Worm (Caenorhabditis elegans) whole organism, L2 larva: ENCODE data around the gene rps-0.

Experiments used
- ceh-82 ChIP-seq: fragments of 150-350 bp; optimal IDR thresholded peaks from 2 replicates; lab custom pipeline; 2014; ENCODE audit warnings: missing biosample characterization, missing genetic modification characterization
- egl-27 ChIP-seq: sonication (generic microtip); optimal IDR thresholded peaks from 3 replicates; lab custom pipeline; 2017; ENCODE audit warnings: missing biosample characterization, missing genetic modification reagents, missing genetic modification characterization
- lin-13 ChIP-seq: fragments of 150-350 bp; optimal IDR thresholded peaks from 2 replicates; lab custom pipeline; 2014; ENCODE audit warnings: missing biosample characterization, missing genetic modification reagents, missing genetic modification characterization
- nhr-237 ChIP-seq: fragments of 150-350 bp; optimal IDR thresholded peaks from 2 replicates; lab custom pipeline; 2014; ENCODE audit warnings: missing biosample characterization, missing genetic modification characterization
- unc-62 ChIP-seq: fragments of 150-350 bp; optimal IDR thresholded peaks from 2 replicates; lab custom pipeline; 2014; ENCODE audit warnings: missing biosample characterization, missing genetic modification reagents, missing genetic modification characterization

- TF ChIP-seq lin-13 (GFP tag; lab: Kevin White, UChicago): no peak
- TF ChIP-seq egl-27 (tag; lab: Kevin White, UChicago): no peak
- TF ChIP-seq ceh-82: no peak
- no peak for TF ChIP-seq unc-62 (GFP tag; lab: Kevin White, UChicago)
- no peak for TF ChIP-seq nhr-237
Observed at ce11 chrIII:4706678-4707077, 47.2 kb downstream of the rps-0 start, which contains the start of gene T04A8.13.
